Fruit fly (Drosophila melanogaster) whole organism, prepupa: ENCODE measurements around the gene CG43445.

Experiments
- Blimp-1 ChIP-seq: fragments of 200-800 bp; sonication (Bioruptor generic); optimal IDR thresholded peaks from 3 replicates; lab custom pipeline; 2017; ENCODE audit warnings: missing biosample characterization, missing genetic modification characterization, mild to moderate bottlenecking, moderate library complexity, missing genetic modification reagents
- CG1621 ChIP-seq: fragments of 200-800 bp; sonication (Bioruptor generic); optimal IDR thresholded peaks from 3 replicates; lab custom pipeline; 2018; ENCODE audit warnings: missing biosample characterization, mild to moderate bottlenecking, missing genetic modification characterization
- CG16779 ChIP-seq: fragments of 200-800 bp; sonication (Bioruptor generic); optimal IDR thresholded peaks from 3 replicates; lab custom pipeline; 2017; ENCODE audit warnings: missing biosample characterization, mild to moderate bottlenecking, missing genetic modification characterization
- CG34406 ChIP-seq: fragments of 200-800 bp; sonication (Bioruptor generic); optimal IDR thresholded peaks from 3 replicates; lab custom pipeline; 2016; ENCODE audit warnings: missing biosample characterization, missing genetic modification characterization
- Lpt ChIP-seq: fragments of 200-800 bp; sonication (Bioruptor generic); optimal IDR thresholded peaks from 3 replicates; lab custom pipeline; 2016; ENCODE audit warnings: missing biosample characterization, missing genetic modification characterization
- eg ChIP-seq: fragments of 200-800 bp; sonication (Bioruptor generic); IDR thresholded peaks from 3 replicates; pipeline ENCODE4 v1.3.6; 2022; ENCODE audit warnings: missing biosample characterization, missing genetic modification characterization
- fd59A ChIP-seq: fragments of 200-800 bp; sonication (Bioruptor generic); optimal IDR thresholded peaks from 2 replicates; lab custom pipeline; 2017; ENCODE audit warnings: missing biosample characterization, mild to moderate bottlenecking, missing genetic modification characterization, missing genetic modification reagents
- pdm3 ChIP-seq: fragments of 200-800 bp; sonication (Bioruptor generic); optimal IDR thresholded peaks from 3 replicates; lab custom pipeline; 2016; ENCODE audit warnings: missing biosample characterization, missing genetic modification characterization
- ss ChIP-seq, 2 experiments: fragments of 200-800 bp; sonication (Bioruptor generic); optimal IDR thresholded peaks; 2 replicates in 1 of 2; 3 replicates in 1 of 2; lab custom pipeline; 2017 to 2018; ENCODE audit warnings: mild to moderate bottlenecking in 2 of 2, missing biosample characterization in 2 of 2, missing genetic modification characterization in 2 of 2, moderate library complexity in 1 of 2

DNA sequence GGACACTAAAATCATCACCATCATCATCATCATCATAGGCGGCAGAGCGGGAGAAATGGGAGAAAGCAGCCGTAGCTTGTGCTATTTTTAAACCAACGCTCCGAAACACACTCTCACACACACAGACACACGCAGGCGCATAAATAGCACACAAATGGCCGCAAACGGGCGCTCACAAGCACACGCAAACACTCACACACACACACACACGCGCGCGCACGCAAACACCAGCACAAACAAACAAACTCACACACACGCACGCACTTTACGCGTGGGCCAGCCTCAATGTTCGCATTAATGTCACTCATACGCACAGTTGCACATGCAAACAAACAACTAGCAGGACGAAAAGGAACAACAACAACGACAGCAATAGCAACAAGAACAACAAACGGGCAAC is 13.3 kb upstream of the CG43445 start:
- TF ChIP-seq CG34406 (GFP tag; lab: Kevin White, UChicago) (no peak), Blimp-1 (GFP tag; lab: Kevin White, UChicago) (no peak), eg (GFP tag; lab: Robert Waterston, UW) (no peak), CG1621 (tag; lab: Kevin White, UChicago) (no peak), pdm3 (GFP tag; lab: Kevin White, UChicago) (no peak), CG16779 (tag; lab: Kevin White, UChicago) (no peak), ss (GFP tag; optimal IDR thresholded peaks at IDR 0.05; lab: Kevin White, UChicago) (no peak), Lpt (no peak), fd59A (GFP tag; lab: Kevin White, UChicago) (no peak)
